Worm (Caenorhabditis elegans): Measurements from ENCODE around the gene Y57G11C.14.
A peak's percentile ranks its signal among the peaks of the same experiment; 100 is the strongest.

The Y57G11C.14 gene

DNA sequence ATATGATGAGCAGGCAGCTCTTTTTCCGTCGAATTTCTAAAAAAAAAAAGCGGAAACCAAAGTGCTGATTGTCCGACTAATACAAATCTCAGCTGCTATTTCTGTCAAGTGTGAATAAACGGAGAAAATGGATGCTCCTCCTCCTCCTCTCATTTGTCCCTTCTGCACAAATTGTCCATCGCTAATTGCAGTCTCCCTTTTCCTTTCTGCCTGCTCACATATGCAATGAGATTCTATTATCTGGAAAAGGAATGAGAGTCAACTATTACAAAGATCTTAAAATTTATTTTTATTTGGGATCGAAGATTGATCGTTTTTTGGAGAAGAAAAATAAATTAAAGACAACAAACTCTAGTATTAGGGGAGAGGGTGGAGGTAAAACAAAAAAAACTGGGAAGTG lies 23.2 kb downstream of the Y57G11C.14 start (continued):
- peak; percentile 14 for TF ChIP-seq pqm-1 (tag; optimal IDR thresholded peaks at IDR 0.05)
- TF ChIP-seq elt-3 (tag; optimal IDR thresholded peaks at IDR 0.05): no peak
- no peak for TF ChIP-seq ZK546.5 (tag; optimal IDR thresholded peaks at IDR 0.05)
- no peak for TF ChIP-seq ztf-11 (tag; optimal IDR thresholded peaks at IDR 0.05)
- TF ChIP-seq hmg-11 (tag; optimal IDR thresholded peaks at IDR 0.05): no peak
- no peak for TF ChIP-seq sea-2 (GFP tag; optimal IDR thresholded peaks at IDR 0.05)
- no peak for TF ChIP-seq elt-1 (tag; optimal IDR thresholded peaks at IDR 0.05)

ce11 chrIV:14824201-14824600 lies 25.1 kb downstream of the Y57G11C.14 start:
- TF ChIP-seq elt-2 (tag; optimal IDR thresholded peaks at IDR 0.05) (no peak), fkh-10 (GFP tag; optimal IDR thresholded peaks at IDR 0.05) (no peak), ceh-82 (tag; optimal IDR thresholded peaks at IDR 0.05) (no peak), nhr-237 (tag; optimal IDR thresholded peaks at IDR 0.05) (no peak), elt-3 (tag; optimal IDR thresholded peaks at IDR 0.05) (no peak), ztf-4 (tag; optimal IDR thresholded peaks at IDR 0.05) (no peak), fkh-2 (tag; optimal IDR thresholded peaks at IDR 0.05) (no peak), mml-1 (tag; optimal IDR thresholded peaks at IDR 0.05) (no peak), skn-1 (tag; optimal IDR thresholded peaks at IDR 0.05) (no peak)

- TF ChIP-seq mml-1 (tag; optimal IDR thresholded peaks at IDR 0.05) (no peak), ama-1 (optimal IDR thresholded peaks at IDR 0.05) (no peak), elt-2 (tag; optimal IDR thresholded peaks at IDR 0.05) (peak; percentile 61), fkh-2 (tag; optimal IDR thresholded peaks at IDR 0.05) (no peak), ceh-82 (tag; optimal IDR thresholded peaks at IDR 0.05) (peak; percentile 53), nhr-43 (tag; optimal IDR thresholded peaks at IDR 0.05; ENCODE audit: poor library complexity, severe bottlenecking) (peak; percentile 40), unc-62 (GFP tag; optimal IDR thresholded peaks at IDR 0.05) (no peak), skn-1 (tag; optimal IDR thresholded peaks at IDR 0.05) (peak; percentile 65), ZK546.5 (tag; optimal IDR thresholded peaks at IDR 0.05) (no peak), elt-1 (tag; optimal IDR thresholded peaks at IDR 0.05) (no peak), egl-27 (tag; optimal IDR thresholded peaks at IDR 0.05) (no peak), egl-5 (tag; optimal IDR thresholded peaks at IDR 0.05) (no peak), nhr-23 (tag; optimal IDR thresholded peaks at IDR 0.05) (peak; percentile 49), nhr-67 (tag; optimal IDR thresholded peaks at IDR 0.05) (no peak), lsy-12 (tag; optimal IDR thresholded peaks at IDR 0.05) (peak; percentile 79), ceh-9 (tag; optimal IDR thresholded peaks at IDR 0.05) (no peak), lin-39 (tag; optimal IDR thresholded peaks at IDR 0.05) (peak; percentile 64), ztf-4 (tag; optimal IDR thresholded peaks at IDR 0.05) (no peak), snpc-4 (tag; optimal IDR thresholded peaks at IDR 0.05) (peak; percentile 75), nhr-28 (tag; optimal IDR thresholded peaks at IDR 0.05) (no peak), lin-15B (tag; optimal IDR thresholded peaks at IDR 0.05) (peak; percentile 71), pha-4 (tag; optimal IDR thresholded peaks at IDR 0.05) (peak; percentile 49), hmg-11 (tag; optimal IDR thresholded peaks at IDR 0.05) (peak; percentile 88), elt-3 (tag; optimal IDR thresholded peaks at IDR 0.05) (peak in 1 of 3 experiments; percentile 64), R02D3.7 (tag; optimal IDR thresholded peaks at IDR 0.05) (peak; percentile 48), nfya-1 (tag; optimal IDR thresholded peaks at IDR 0.05; ENCODE audit: insufficient read depth) (peak; percentile 89), ceh-28 (tag; optimal IDR thresholded peaks at IDR 0.05) (peak; percentile 41), nhr-11 (tag; optimal IDR thresholded peaks at IDR 0.05) (no peak), daf-12 (tag; optimal IDR thresholded peaks at IDR 0.05) (no peak), zag-1 (tag; optimal IDR thresholded peaks at IDR 0.05) (peak; percentile 53), ceh-16 (tag; optimal IDR thresholded peaks at IDR 0.05) (no peak), fkh-10 (GFP tag; optimal IDR thresholded peaks at IDR 0.05) (peak; percentile 32), pqm-1 (tag; optimal IDR thresholded peaks at IDR 0.05) (no peak), nhr-12 (tag; optimal IDR thresholded peaks at IDR 0.05) (no peak), jun-1 (tag; optimal IDR thresholded peaks at IDR 0.05) (peak; percentile 69), sea-2 (GFP tag; optimal IDR thresholded peaks at IDR 0.05) (no peak), nhr-25 (tag; optimal IDR thresholded peaks at IDR 0.05) (peak; percentile 65), aly-2 (tag; optimal IDR thresholded peaks at IDR 0.05) (no peak), nhr-237 (tag; optimal IDR thresholded peaks at IDR 0.05) (no peak), tbx-2 (tag; optimal IDR thresholded peaks at IDR 0.05) (peak; percentile 41), mdl-1 (tag; optimal IDR thresholded peaks at IDR 0.05) (peak; percentile 21)
Measured at ce11 chrIV:14824878-14825352, 25.8 kb downstream of the Y57G11C.14 start, which contains the start of gene sec-61.A. Gene sec-61.A (minus strand): TSS chrIV:14825264.

Data from whole organism, L3 larva.